Worm (Caenorhabditis elegans): ENCODE data around the gene lbp-8.

lbp-8 gene

DNA sequence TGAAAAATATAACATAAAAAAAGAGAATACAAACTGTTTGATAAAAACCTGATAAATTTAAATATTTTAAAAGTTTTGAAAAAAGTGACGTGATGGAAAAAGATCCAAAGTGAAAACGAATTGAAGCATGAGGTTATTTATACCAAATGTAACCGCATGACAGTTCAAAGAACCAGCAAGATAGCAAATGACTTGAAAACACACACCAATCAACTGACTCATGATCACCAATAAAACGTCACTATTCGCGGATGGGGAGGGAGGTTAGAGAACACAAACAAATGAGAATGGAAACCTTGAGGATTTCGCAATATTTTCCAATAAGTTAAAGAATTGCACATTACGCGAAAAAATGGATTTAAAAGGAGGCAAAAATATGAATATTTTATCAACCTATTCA is 18.8 kb downstream of the lbp-8 start, which contains the start of gene C06B3.7 (continued):
- peak; percentile 91 for TF ChIP-seq pha-4 (tag; optimal IDR thresholded peaks at IDR 0.05)
- TF ChIP-seq bed-1 (GFP tag; IDR thresholded peaks at IDR 0.05): no peak
- 0 out of 2 replicates have a peak, but pooled peaks have one; percentile 8 for TF ChIP-seq rcor-1 (GFP tag; IDR thresholded peaks at IDR 0.05)
- TF ChIP-seq lag-1 (GFP tag; IDR thresholded peaks at IDR 0.05): no peak

DNA sequence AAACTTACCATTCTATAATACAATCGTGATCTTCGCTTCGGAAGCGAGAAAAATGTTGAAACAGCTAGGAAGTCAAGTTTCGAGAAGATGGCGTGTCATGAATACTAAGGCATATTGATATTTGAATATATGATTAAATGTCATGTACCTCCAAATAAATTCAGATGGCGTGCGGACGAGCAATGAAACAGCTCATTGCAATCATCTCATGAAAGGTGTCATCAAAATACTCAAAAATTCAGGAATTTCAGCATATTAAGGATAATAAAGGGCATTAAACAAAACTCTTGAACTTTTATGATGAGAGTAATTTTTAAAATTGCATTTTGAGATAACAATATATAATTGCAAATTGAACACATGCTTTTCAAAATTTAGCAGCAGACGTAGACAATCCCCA is 24.8 kb downstream of the lbp-8 start, which contains the start of gene gcy-32:
Gene gcy-32, minus strand, starts transcription at position 101 of the 400 bp plus-strand sequence.
- TF ChIP-seq ztf-22 (GFP tag; optimal IDR thresholded peaks at IDR 0.05): no peak
- TF ChIP-seq rpc-1 (optimal IDR thresholded peaks at IDR 0.05): no peak
- no peak for TF ChIP-seq rpc-1 (tag; optimal IDR thresholded peaks at IDR 0.05)
- no peak for TF ChIP-seq mxl-1 (tag; optimal IDR thresholded peaks at IDR 0.05)
- TF ChIP-seq rec-8 (tag; optimal IDR thresholded peaks at IDR 0.05): no peak
- TF ChIP-seq attf-5 (GFP tag; optimal IDR thresholded peaks at IDR 0.05): no peak
- TF ChIP-seq F33H1.4 (GFP tag; IDR thresholded peaks at IDR 0.05): no peak
- TF ChIP-seq T07F8.4 (tag; optimal IDR thresholded peaks at IDR 0.05): no peak
- no peak for TF ChIP-seq C06A6.2 (GFP tag; conservative IDR thresholded peaks at IDR 0.05)
- no peak for TF ChIP-seq Y67H2A.10 (GFP tag; conservative IDR thresholded peaks at IDR 0.05)
- no peak for TF ChIP-seq madf-10 (tag; optimal IDR thresholded peaks at IDR 0.05)
- no peak for TF ChIP-seq sdz-38 (tag; optimal IDR thresholded peaks at IDR 0.05)
- no peak for TF ChIP-seq lir-1 (GFP tag; conservative IDR thresholded peaks at IDR 0.05)
- TF ChIP-seq Y53F4B.3 (GFP tag; IDR thresholded peaks at IDR 0.05): no peak
- no peak for TF ChIP-seq hrde-1 (tag; optimal IDR thresholded peaks at IDR 0.05; ENCODE audit: borderline replicate concordance)
- TF ChIP-seq ceh-40 (GFP tag; IDR thresholded peaks at IDR 0.05): no peak
- TF ChIP-seq F55B11.4 (tag; optimal IDR thresholded peaks at IDR 0.05; ENCODE audit: borderline replicate concordance, insufficient read depth): no peak
- TF ChIP-seq hmg-1.2 (GFP tag; IDR thresholded peaks at IDR 0.05): no peak
- TF ChIP-seq ceh-27 (GFP tag; optimal IDR thresholded peaks at IDR 0.05): no peak

ce11 chrV:13916196-13916595 is 25.6 kb downstream of the lbp-8 start, which contains the start of gene str-252:
Gene str-252, plus strand, starts transcription at chrV:13916496.
- TF ChIP-seq rec-8 (tag; optimal IDR thresholded peaks at IDR 0.05) (no peak), attf-5 (GFP tag; optimal IDR thresholded peaks at IDR 0.05) (no peak), ztf-3 (GFP tag; optimal IDR thresholded peaks at IDR 0.05) (no peak), efl-1 (GFP tag; optimal IDR thresholded peaks at IDR 0.05) (no peak), zfh-2 (GFP tag; conservative IDR thresholded peaks at IDR 0.05) (no peak), Y79H2A.3 (GFP tag; conservative IDR thresholded peaks at IDR 0.05) (no peak), Y53F4B.3 (GFP tag; IDR thresholded peaks at IDR 0.05) (no peak), ceh-79 (tag; optimal IDR thresholded peaks at IDR 0.05) (no peak), ZK185.1 (tag; optimal IDR thresholded peaks at IDR 0.05; ENCODE audit: poor library complexity, severe bottlenecking) (no peak)

ce11 chrV:13918341-13918740 is 27.8 kb downstream of the lbp-8 start, which contains the start of gene str-250:
Gene str-250, plus strand, starts transcription at chrV:13918641.
- TF ChIP-seq athp-1 (tag; optimal IDR thresholded peaks at IDR 0.05) (no peak), F22D6.2 (tag; optimal IDR thresholded peaks at IDR 0.05) (no peak), Y79H2A.3 (GFP tag; conservative IDR thresholded peaks at IDR 0.05) (no peak), cebp-1 (GFP tag; IDR thresholded peaks at IDR 0.05) (no peak), cebp-1 (tag; optimal IDR thresholded peaks at IDR 0.05) (no peak), madf-6 (GFP tag; IDR thresholded peaks at IDR 0.05) (no peak), ztf-22 (GFP tag; optimal IDR thresholded peaks at IDR 0.05) (no peak), aptf-2 (GFP tag; conservative IDR thresholded peaks at IDR 0.05) (no peak)
